Fruit fly (Drosophila melanogaster) whole organism, embryonic: Measurements from ENCODE around the gene CG14252.

Experiments
- Antp ChIP-seq: fragments of 200-800 bp; sonication (Bioruptor generic); optimal IDR thresholded peaks from 3 replicates; lab custom pipeline; 2016; ENCODE audit warnings: missing biosample characterization, missing genetic modification characterization
- Asciz ChIP-seq: fragments of 200-800 bp; sonication (Bioruptor generic); optimal IDR thresholded peaks from 2 replicates; lab custom pipeline; 2017; ENCODE audit warnings: missing biosample characterization, mild to moderate bottlenecking, missing genetic modification characterization, missing genetic modification reagents
- CG10321 ChIP-seq: fragments of 200-800 bp; sonication (Bioruptor generic); IDR thresholded peaks from 2 replicates; pipeline ENCODE4 v1.3.6; 2022; ENCODE audit warnings: missing biosample characterization, missing genetic modification characterization
- CG14667 ChIP-seq: fragments of 200-800 bp; sonication (Bioruptor generic); IDR thresholded peaks from 2 replicates; pipeline ENCODE4 v1.3.6; 2022; ENCODE audit warnings: missing biosample characterization, missing genetic modification characterization
- CG1603 ChIP-seq: fragments of 200-800 bp; sonication (Bioruptor generic); optimal IDR thresholded peaks from 2 replicates; lab custom pipeline; 2019; ENCODE audit warnings: missing biosample characterization, mild to moderate bottlenecking, missing genetic modification characterization, moderate library complexity
- CG30431 ChIP-seq: fragments of 200-800 bp; sonication (Bioruptor generic); optimal IDR thresholded peaks from 2 replicates; lab custom pipeline; 2017; ENCODE audit warnings: missing biosample characterization, missing genetic modification characterization
- CG6654 ChIP-seq: fragments of 200-800 bp; sonication (Bioruptor generic); optimal IDR thresholded peaks from 2 replicates; lab custom pipeline; 2017; ENCODE audit warnings: missing biosample characterization, mild to moderate bottlenecking, missing genetic modification characterization
- CG6813 ChIP-seq: fragments of 200-800 bp; sonication (Bioruptor generic); optimal IDR thresholded peaks from 2 replicates; lab custom pipeline; 2017; ENCODE audit warnings: missing biosample characterization, missing genetic modification characterization, mild to moderate bottlenecking, moderate library complexity, missing genetic modification reagents
- CG8089 ChIP-seq: fragments of 200-800 bp; sonication (Bioruptor generic); optimal IDR thresholded peaks from 3 replicates; lab custom pipeline; 2016; ENCODE audit warnings: missing biosample characterization, missing genetic modification characterization
- CG8924 ChIP-seq: fragments of 200-800 bp; optimal IDR thresholded peaks from 3 replicates; lab custom pipeline; 2019; ENCODE audit warnings: missing biosample characterization, mild to moderate bottlenecking, missing genetic modification characterization, moderate library complexity
- CG9797 ChIP-seq: fragments of 200-800 bp; sonication (Bioruptor generic); optimal IDR thresholded peaks from 3 replicates; lab custom pipeline; 2018; ENCODE audit warnings: missing biosample characterization, mild to moderate bottlenecking, missing genetic modification characterization
- CoRest ChIP-seq: fragments of 200-800 bp; sonication (Bioruptor generic); optimal IDR thresholded peaks from 3 replicates; lab custom pipeline; 2018; ENCODE audit warnings: missing biosample characterization, mild to moderate bottlenecking, missing genetic modification characterization, moderate library complexity
- D ChIP-seq, 2 experiments: fragments of 200-800 bp in 1 of 2; fragments of >200 bp in 1 of 2; sonication (Bioruptor generic) in 1 of 2; optimal IDR thresholded peaks; 2 replicates in 1 of 2; 3 replicates in 1 of 2; lab custom pipeline; 2017; ENCODE audit warnings: mild to moderate bottlenecking in 1 of 2, missing biosample characterization in 1 of 2, missing genetic modification characterization in 1 of 2, missing genetic modification reagents in 1 of 2
- D19A ChIP-seq: fragments of 200-800 bp; optimal IDR thresholded peaks from 3 replicates; lab custom pipeline; 2019; ENCODE audit warnings: missing biosample characterization, mild to moderate bottlenecking, missing genetic modification characterization, moderate library complexity
- Dfd ChIP-seq, 2 experiments: fragments of >200 bp; optimal IDR thresholded peaks; 2 replicates each; lab custom pipeline; 2017; ENCODE audit warnings: missing biosample characterization in 2 of 2, missing genetic modification characterization in 2 of 2
- Dref ChIP-seq: fragments of 200-800 bp; sonication (Bioruptor generic); IDR thresholded peaks from 2 replicates; pipeline ENCODE4 v1.3.6; 2022; ENCODE audit warnings: missing biosample characterization, missing genetic modification characterization
- E2f1 ChIP-seq: fragments of 200-800 bp; sonication (Bioruptor generic); IDR thresholded peaks from 2 replicates; pipeline ENCODE4 v1.3.6; 2022; ENCODE audit warnings: missing biosample characterization, missing genetic modification characterization
- H2.0 ChIP-seq: fragments of 200-800 bp; sonication (Bioruptor generic); IDR thresholded peaks from 2 replicates; pipeline ENCODE4 v1.3.6; 2022; ENCODE audit warnings: missing biosample characterization, missing genetic modification characterization
- Hr78 ChIP-seq, 2 experiments: fragments of 200-800 bp in 1 of 2; fragments of >200 bp in 1 of 2; sonication (Bioruptor generic) in 1 of 2; optimal IDR thresholded peaks; 2 replicates each; lab custom pipeline; 2017 to 2019; ENCODE audit warnings: missing biosample characterization in 2 of 2, missing genetic modification characterization in 2 of 2, mild to moderate bottlenecking in 1 of 2, moderate library complexity in 1 of 2
- Nf-YB ChIP-seq: fragments of 200-800 bp; sonication (Bioruptor generic); optimal IDR thresholded peaks from 3 replicates; lab custom pipeline; 2019; ENCODE audit warnings: missing biosample characterization, mild to moderate bottlenecking, missing genetic modification characterization, moderate library complexity
- Nf-YC ChIP-seq: fragments of 200-800 bp; optimal IDR thresholded peaks from 3 replicates; lab custom pipeline; 2019; ENCODE audit warnings: missing biosample characterization, mild to moderate bottlenecking, missing genetic modification characterization, moderate library complexity
- NfI ChIP-seq: fragments of 200-800 bp; sonication (Bioruptor generic); optimal IDR thresholded peaks from 3 replicates; lab custom pipeline; 2018; ENCODE audit warnings: missing biosample characterization, mild to moderate bottlenecking, missing genetic modification characterization, moderate library complexity
- Ravus ChIP-seq: fragments of 200-800 bp; sonication (Bioruptor generic); IDR thresholded peaks from 2 replicates; pipeline ENCODE4 v1.3.6; 2022; ENCODE audit warnings: missing biosample characterization, missing genetic modification characterization
- Sry-β ChIP-seq: fragments of 200-800 bp; sonication (Bioruptor generic); optimal IDR thresholded peaks from 2 replicates; lab custom pipeline; 2018; ENCODE audit warnings: missing biosample characterization, mild to moderate bottlenecking, missing genetic modification characterization, moderate library complexity
- Stat92E ChIP-seq, 3 experiments: fragments of >200 bp in 2 of 3; fragments of 200-800 bp in 1 of 3; sonication (Bioruptor generic) in 1 of 3; optimal IDR thresholded peaks; 2 replicates each; lab custom pipeline; 2017 to 2019; ENCODE audit warnings: missing biosample characterization in 3 of 3, missing genetic modification characterization in 3 of 3, mild to moderate bottlenecking in 1 of 3, moderate library complexity in 1 of 3
- Taf1 ChIP-seq: fragments of 200-800 bp; sonication (Bioruptor generic); IDR thresholded peaks from 2 replicates; pipeline ENCODE4 v1.3.6; 2022; ENCODE audit warnings: missing biosample characterization, missing genetic modification characterization
- Usf ChIP-seq: fragments of 200-800 bp; sonication (Bioruptor generic); optimal IDR thresholded peaks from 2 replicates; lab custom pipeline; 2017; ENCODE audit warnings: missing genotype, missing biosample characterization, missing genetic modification characterization
- YL-1 ChIP-seq: fragments of 200-800 bp; sonication (Bioruptor generic); optimal IDR thresholded peaks from 3 replicates; lab custom pipeline; 2017; ENCODE audit warnings: missing biosample characterization, mild to moderate bottlenecking, missing genetic modification characterization
- ac ChIP-seq: fragments of 200-800 bp; sonication (Bioruptor generic); optimal IDR thresholded peaks from 3 replicates; lab custom pipeline; 2017; ENCODE audit warnings: missing biosample characterization, mild to moderate bottlenecking, missing genetic modification characterization
- cato ChIP-seq: fragments of 200-800 bp; sonication (Bioruptor generic); optimal IDR thresholded peaks from 2 replicates; lab custom pipeline; 2016; ENCODE audit warnings: missing biosample characterization, missing genetic modification characterization, borderline replicate concordance
- crol ChIP-seq: fragments of 200-800 bp; sonication (Bioruptor generic); IDR thresholded peaks from 2 replicates; pipeline ENCODE4 v1.3.6; 2022; ENCODE audit warnings: missing biosample characterization, missing genetic modification characterization
- crp ChIP-seq, 2 experiments: fragments of 200-800 bp; sonication (Bioruptor generic); optimal IDR thresholded peaks; 2 replicates in 1 of 2; 3 replicates in 1 of 2; lab custom pipeline; 2017; ENCODE audit warnings: missing biosample characterization in 2 of 2, missing genetic modification characterization in 2 of 2, mild to moderate bottlenecking in 1 of 2, moderate library complexity in 1 of 2
- cwo ChIP-seq: fragments of 200-800 bp; sonication (Bioruptor generic); optimal IDR thresholded peaks from 3 replicates; lab custom pipeline; 2017; ENCODE audit warnings: missing biosample characterization, missing genetic modification characterization, mild to moderate bottlenecking, moderate library complexity, missing genetic modification reagents
- dmrt99B ChIP-seq: fragments of 200-800 bp; sonication (Bioruptor generic); optimal IDR thresholded peaks from 2 replicates; lab custom pipeline; 2018; ENCODE audit warnings: missing biosample characterization, mild to moderate bottlenecking, missing genetic modification characterization, moderate library complexity
- gcm ChIP-seq: fragments of 200-800 bp; sonication (Bioruptor generic); optimal IDR thresholded peaks from 2 replicates; lab custom pipeline; 2019; ENCODE audit warnings: missing biosample characterization, mild to moderate bottlenecking, missing genetic modification characterization, moderate library complexity
- grn ChIP-seq: fragments of 200-800 bp; sonication (Bioruptor generic); optimal IDR thresholded peaks from 3 replicates; lab custom pipeline; 2017; ENCODE audit warnings: missing biosample characterization, missing genetic modification characterization
- gsb ChIP-seq: fragments of 200-800 bp; sonication (Bioruptor generic); IDR thresholded peaks from 2 replicates; pipeline ENCODE4 v1.3.6; 2022; ENCODE audit warnings: missing biosample characterization, missing genetic modification characterization
- hbn ChIP-seq: fragments of 200-800 bp; sonication (Bioruptor generic); IDR thresholded peaks from 2 replicates; pipeline ENCODE4 v1.3.6; 2022; ENCODE audit warnings: missing biosample characterization, missing genetic modification characterization; ENCODE audit not compliant: partially characterized antibody
- insv ChIP-seq, 2 experiments: fragments of 200-800 bp; sonication (Bioruptor generic); optimal IDR thresholded peaks; 3 replicates each; lab custom pipeline; 2016 to 2018; ENCODE audit warnings: missing biosample characterization in 2 of 2, missing genetic modification characterization in 2 of 2
- inv ChIP-seq: fragments of 200-800 bp; sonication (Bioruptor generic); IDR thresholded peaks from 2 replicates; pipeline ENCODE4 v1.3.6; 2022; ENCODE audit warnings: missing biosample characterization, missing genetic modification characterization; ENCODE audit not compliant: partially characterized antibody
- ken ChIP-seq: fragments of 200-800 bp; sonication (Bioruptor generic); IDR thresholded peaks from 3 replicates; pipeline ENCODE4 v1.3.6; 2022; ENCODE audit warnings: missing biosample characterization, missing genetic modification characterization
- knrl ChIP-seq: fragments of 200-800 bp; sonication (Bioruptor generic); IDR thresholded peaks from 3 replicates; pipeline ENCODE4 v1.3.6; 2022; ENCODE audit warnings: missing biosample characterization, missing genetic modification characterization; ENCODE audit not compliant: partially characterized antibody
- mirr ChIP-seq: fragments of 200-800 bp; sonication (Bioruptor generic); optimal IDR thresholded peaks from 3 replicates; lab custom pipeline; 2018; ENCODE audit warnings: missing biosample characterization, mild to moderate bottlenecking, missing genetic modification characterization
- onecut ChIP-seq: fragments of 200-800 bp; sonication (Bioruptor generic); IDR thresholded peaks from 2 replicates; pipeline ENCODE4 v1.3.6; 2022; ENCODE audit warnings: missing biosample characterization, missing genetic modification characterization
- org-1 ChIP-seq: fragments of 200-800 bp; sonication (Bioruptor generic); optimal IDR thresholded peaks from 2 replicates; lab custom pipeline; 2017; ENCODE audit warnings: missing biosample characterization, missing genetic modification characterization
- scrt ChIP-seq: fragments of 200-800 bp; sonication (Bioruptor generic); optimal IDR thresholded peaks from 2 replicates; lab custom pipeline; 2018; ENCODE audit warnings: missing biosample characterization, mild to moderate bottlenecking, missing genetic modification characterization, moderate library complexity
- stc ChIP-seq: fragments of 200-800 bp; sonication (Bioruptor generic); IDR thresholded peaks from 2 replicates; pipeline ENCODE4 v1.3.6; 2022; ENCODE audit warnings: missing biosample characterization, missing genetic modification characterization
- wdn ChIP-seq: fragments of 200-800 bp; sonication (Bioruptor generic); IDR thresholded peaks from 2 replicates; pipeline ENCODE4 v1.3.6; 2022; ENCODE audit warnings: missing biosample characterization, missing genetic modification characterization
- z ChIP-seq: fragments of 200-800 bp; sonication (Bioruptor generic); IDR thresholded peaks from 3 replicates; pipeline ENCODE4 v1.3.6; 2022; ENCODE audit warnings: missing biosample characterization, missing genetic modification characterization
- zf30C ChIP-seq: fragments of 200-800 bp; sonication (Bioruptor generic); optimal IDR thresholded peaks from 3 replicates; lab custom pipeline; 2018; ENCODE audit warnings: missing biosample characterization, mild to moderate bottlenecking, missing genetic modification characterization

CG14252 gene

DNA sequence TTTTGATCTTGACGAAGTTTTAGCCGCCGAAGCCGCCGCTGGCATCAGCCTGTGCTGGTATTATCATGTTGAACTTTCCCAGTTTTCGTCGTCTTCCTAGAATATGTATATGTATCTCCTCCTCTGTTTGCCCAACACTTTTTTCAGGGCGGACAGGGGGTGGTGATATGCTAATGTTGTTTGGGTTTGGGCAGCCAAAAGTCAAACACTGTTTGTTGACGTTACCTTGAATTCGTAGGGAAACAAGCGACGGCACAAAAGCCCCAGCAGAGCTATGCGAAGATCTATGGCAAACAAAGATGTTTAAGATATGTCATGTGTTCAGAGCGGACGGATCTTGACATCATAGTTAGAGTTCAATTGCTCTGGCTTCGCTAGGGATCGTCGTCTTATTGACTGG is 36.6 kb upstream of the CG14252 start (continued):
- TF ChIP-seq crol (GFP tag; lab: Robert Waterston, UW) (no peak), CG6654 (GFP tag; lab: Kevin White, UChicago) (no peak), CG1603 (tag; lab: Kevin White, UChicago) (peak; percentile 36), insv (GFP tag; optimal IDR thresholded peaks at IDR 0.05; lab: Kevin White, UChicago) (no peak), mirr (GFP tag; lab: Kevin White, UChicago) (peak; percentile 42), E2f1 (GFP tag; lab: Robert Waterston, UW) (no peak), gcm (GFP tag; lab: Kevin White, UChicago) (no peak), Antp (GFP tag; lab: Kevin White, UChicago) (no peak), CoRest (tag; lab: Kevin White, UChicago) (no peak), scrt (GFP tag; lab: Kevin White, UChicago) (no peak), NfI (GFP tag; lab: Kevin White, UChicago) (no peak), Hr78 (GFP tag; optimal IDR thresholded peaks at IDR 0.05; lab: Kevin White, UChicago) (peak in 1 of 2 experiments; percentile 41), CG6813 (GFP tag; lab: Kevin White, UChicago) (peak; percentile 47), ac (GFP tag; lab: Kevin White, UChicago) (no peak), grn (GFP tag; lab: Kevin White, UChicago) (no peak), onecut (0 out of 2 replicates have a peak, but pooled peaks have one; percentile 12), CG9797 (no peak), gsb (GFP tag; lab: Robert Waterston, UW) (no peak), CG8924 (no peak), Usf (GFP tag; lab: Kevin White, UChicago) (no peak), inv (GFP tag; lab: Robert Waterston, UW) (no peak), z (GFP tag; lab: Robert Waterston, UW) (no peak), Stat92E (GFP tag; optimal IDR thresholded peaks at IDR 0.05; lab: Kevin White, UChicago) (no peak), D (optimal IDR thresholded peaks at IDR 0.05; lab: Kevin White, UChicago) (no peak), D (GFP tag; optimal IDR thresholded peaks at IDR 0.05; lab: Kevin White, UChicago) (peak; percentile 40), CG8089 (GFP tag; lab: Kevin White, UChicago) (no peak), CG14667 (0 out of 2 replicates have a peak, but pooled peaks have one; percentile 10), Taf1 (GFP tag; lab: Robert Waterston, UW) (no peak), cato (GFP tag; lab: Kevin White, UChicago) (no peak), D19A (tag; lab: Kevin White, UChicago) (no peak), Ravus (GFP tag; lab: Robert Waterston, UW) (no peak), YL-1 (no peak), Nf-YC (tag; lab: Kevin White, UChicago) (no peak), wdn (GFP tag; lab: Robert Waterston, UW) (no peak), org-1 (GFP tag; lab: Kevin White, UChicago) (no peak), hbn (no peak), Dfd (GFP tag; optimal IDR thresholded peaks at IDR 0.05; lab: Kevin White, UChicago) (no peak), knrl (GFP tag; lab: Robert Waterston, UW) (no peak), H2.0 (GFP tag; lab: Robert Waterston, UW) (no peak), CG30431 (GFP tag; lab: Kevin White, UChicago) (no peak), zf30C (GFP tag; lab: Kevin White, UChicago) (no peak), Dref (GFP tag; lab: Robert Waterston, UW) (no peak), crp (GFP tag; optimal IDR thresholded peaks at IDR 0.05; lab: Kevin White, UChicago) (no peak), ken (GFP tag; lab: Robert Waterston, UW) (no peak), Asciz (peak; percentile 49), cwo (GFP tag; lab: Kevin White, UChicago) (no peak), Sry-β (no peak), stc (GFP tag; lab: Robert Waterston, UW) (no peak), Nf-YB (GFP tag; lab: Kevin White, UChicago) (no peak), CG10321 (GFP tag; lab: Robert Waterston, UW) (no peak), dmrt99B (peak; percentile 41)
